Worm (Caenorhabditis elegans): ENCODE data around the gene cgr-1.

The cgr-1 gene

DNA sequence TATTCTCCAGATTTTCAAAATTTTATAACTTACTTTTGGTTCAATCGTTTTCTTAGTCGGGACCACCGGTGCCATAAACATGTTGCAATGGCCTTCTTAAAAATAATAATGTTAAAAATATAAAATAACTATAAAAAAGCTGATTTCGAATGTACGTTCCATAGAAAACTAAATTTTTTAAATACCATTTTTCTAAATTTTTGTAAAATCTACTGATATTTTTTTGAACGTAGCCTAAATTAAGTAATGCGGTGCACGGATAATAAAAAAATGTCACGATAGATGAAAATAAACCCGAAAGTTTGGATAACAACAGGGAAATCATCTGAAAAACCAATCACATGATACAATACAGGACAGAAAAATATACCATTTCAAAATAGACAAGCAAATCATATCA is 26.8 kb downstream of the cgr-1 start, which contains the start of gene T27A10.5:
Gene T27A10.5, minus strand, starts transcription at position 101 of the 400 bp plus-strand sequence.
- TF ChIP-seq ceh-48 (tag; optimal IDR thresholded peaks at IDR 0.05) (no peak), ceh-9 (tag; optimal IDR thresholded peaks at IDR 0.05) (no peak), ahr-1 (tag; optimal IDR thresholded peaks at IDR 0.05) (no peak), npax-4 (tag; optimal IDR thresholded peaks at IDR 0.05) (no peak), syd-9 (tag; optimal IDR thresholded peaks at IDR 0.05) (no peak), ceh-19 (GFP tag; optimal IDR thresholded peaks at IDR 0.05) (no peak), ceh-6 (GFP tag; optimal IDR thresholded peaks at IDR 0.05) (no peak), pha-4 (tag; optimal IDR thresholded peaks at IDR 0.05) (no peak), ceh-22 (tag; optimal IDR thresholded peaks at IDR 0.05) (no peak), dve-1 (tag; optimal IDR thresholded peaks at IDR 0.05) (no peak), pat-9 (tag; optimal IDR thresholded peaks at IDR 0.05) (no peak), hlh-15 (tag; optimal IDR thresholded peaks at IDR 0.05) (no peak), K02D7.2 (tag; optimal IDR thresholded peaks at IDR 0.05) (no peak), fkh-6 (tag; optimal IDR thresholded peaks at IDR 0.05) (no peak), eyg-1 (tag; optimal IDR thresholded peaks at IDR 0.05) (no peak), ceh-31 (tag; optimal IDR thresholded peaks at IDR 0.05) (no peak), ama-1 (optimal IDR thresholded peaks at IDR 0.05) (no peak)

DNA sequence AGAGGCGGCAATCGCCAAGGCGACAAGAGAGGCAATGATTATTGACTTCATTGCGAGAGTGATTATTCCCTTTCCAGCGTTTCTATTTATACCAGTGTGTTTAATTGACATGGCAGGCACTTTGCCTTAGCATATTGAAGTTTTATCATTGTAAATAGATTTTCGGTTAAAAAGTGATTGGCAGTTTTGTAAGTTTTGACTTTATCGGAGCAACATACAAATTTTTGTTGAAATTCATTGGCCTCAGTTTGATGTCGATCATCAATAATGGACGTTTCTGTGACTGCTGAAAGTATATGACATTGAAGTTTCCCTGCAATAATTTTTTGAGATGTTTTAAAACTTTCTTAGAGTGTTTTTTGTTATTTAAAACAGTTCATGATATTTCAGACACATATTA is 27.8 kb downstream of the cgr-1 start, which contains the start of gene vit-3:
Gene vit-3, minus strand, starts transcription at position 60 of the 400 bp plus-strand sequence.
- TF ChIP-seq sox-2 (GFP tag; IDR thresholded peaks at IDR 0.05) (no peak), ceh-9 (tag; optimal IDR thresholded peaks at IDR 0.05) (no peak), ref-2 (tag; optimal IDR thresholded peaks at IDR 0.05) (no peak), pag-3 (tag; optimal IDR thresholded peaks at IDR 0.05; ENCODE audit: borderline replicate concordance) (no peak), pat-9 (tag; optimal IDR thresholded peaks at IDR 0.05) (no peak), gmeb-2 (tag; optimal IDR thresholded peaks at IDR 0.05) (no peak), dmd-4 (tag; optimal IDR thresholded peaks at IDR 0.05; ENCODE audit: borderline replicate concordance) (no peak), elt-2 (tag; optimal IDR thresholded peaks at IDR 0.05) (no peak), npax-4 (tag; optimal IDR thresholded peaks at IDR 0.05) (no peak)

DNA sequence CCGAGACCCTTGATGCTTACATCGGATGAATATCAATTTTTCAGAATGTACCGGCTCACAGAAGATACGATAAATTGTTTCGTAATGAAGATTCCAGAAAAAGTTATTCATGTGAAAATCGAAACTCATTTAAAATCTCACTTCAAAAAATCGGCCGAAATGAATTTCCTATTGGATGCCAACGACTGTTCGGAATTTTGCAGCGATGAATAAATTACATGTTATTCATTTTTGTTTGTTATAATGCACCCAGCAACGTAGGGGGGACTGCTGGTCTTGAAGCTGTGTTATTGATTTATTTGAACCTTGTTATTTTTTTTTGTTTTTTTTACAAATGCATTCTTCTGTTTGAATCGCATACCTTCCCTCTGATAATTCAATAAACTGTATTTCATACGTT is 33.4 kb downstream of the cgr-1 start:
- TF ChIP-seq T23F11.4 (GFP tag; optimal IDR thresholded peaks at IDR 0.05): no peak
- TF ChIP-seq ceh-14 (tag; optimal IDR thresholded peaks at IDR 0.05): no peak
- TF ChIP-seq K09A11.1 (tag; optimal IDR thresholded peaks at IDR 0.05; ENCODE audit: insufficient read depth): no peak
- no peak for TF ChIP-seq hlh-30 (tag; optimal IDR thresholded peaks at IDR 0.05; ENCODE audit: insufficient read depth)
- TF ChIP-seq ceh-18 (tag; optimal IDR thresholded peaks at IDR 0.05): no peak
- TF ChIP-seq elt-2 (tag; optimal IDR thresholded peaks at IDR 0.05): no peak
- no peak for TF ChIP-seq pha-4 (tag; optimal IDR thresholded peaks at IDR 0.05)
- TF ChIP-seq fax-1 (tag; optimal IDR thresholded peaks at IDR 0.05): no peak
- TF ChIP-seq pax-1 (tag; optimal IDR thresholded peaks at IDR 0.05): no peak
- no peak for TF ChIP-seq nhr-11 (tag; optimal IDR thresholded peaks at IDR 0.05)
- no peak for TF ChIP-seq dmd-4 (tag; optimal IDR thresholded peaks at IDR 0.05; ENCODE audit: borderline replicate concordance)
- TF ChIP-seq K02D7.2 (tag; optimal IDR thresholded peaks at IDR 0.05): no peak
- TF ChIP-seq rnt-1 (tag; optimal IDR thresholded peaks at IDR 0.05): no peak
- TF ChIP-seq gmeb-2 (tag; optimal IDR thresholded peaks at IDR 0.05): no peak

DNA sequence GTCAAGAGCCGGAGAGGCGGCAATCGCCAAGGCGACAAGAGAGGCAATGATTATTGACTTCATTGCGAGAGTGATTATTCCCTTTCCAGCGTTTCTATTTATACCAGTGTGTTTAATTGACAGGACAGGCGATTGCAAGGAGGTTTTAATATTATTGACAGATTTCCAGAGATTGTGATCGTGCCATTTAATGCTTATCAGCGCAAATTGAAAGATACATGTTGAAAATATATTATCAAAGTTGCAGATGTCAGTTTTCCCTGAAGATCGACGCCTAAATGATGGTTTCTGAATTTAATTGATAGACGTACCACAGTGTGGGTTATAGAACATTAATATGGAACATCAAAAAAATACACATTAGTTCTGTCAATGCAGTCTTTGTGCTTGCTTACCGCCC is 36.4 kb downstream of the cgr-1 start, which contains the start of gene vit-4:
Gene vit-4, minus strand, starts transcription at position 63 of the 400 bp plus-strand sequence.
- TF ChIP-seq syd-9 (tag; optimal IDR thresholded peaks at IDR 0.05): no peak
- no peak for TF ChIP-seq unc-3 (GFP tag; conservative IDR thresholded peaks at IDR 0.05)
- no peak for TF ChIP-seq unc-3 (tag; optimal IDR thresholded peaks at IDR 0.05)
- no peak for TF ChIP-seq unc-86 (tag; optimal IDR thresholded peaks at IDR 0.05)
- TF ChIP-seq ref-2 (tag; optimal IDR thresholded peaks at IDR 0.05): no peak
- no peak for TF ChIP-seq F13H6.1 (tag; optimal IDR thresholded peaks at IDR 0.05)
- no peak for TF ChIP-seq madf-2 (tag; optimal IDR thresholded peaks at IDR 0.05)
- TF ChIP-seq nhr-232 (tag; optimal IDR thresholded peaks at IDR 0.05): no peak
- TF ChIP-seq pqm-1 (tag; optimal IDR thresholded peaks at IDR 0.05): no peak

All from whole organism, late embryonic.